Fruit fly (Drosophila melanogaster): ENCODE results near the gene TTLL3B.

Gene TTLL3B

dm6 chr2L:6683992-6684882, 48.4 kb upstream of the TTLL3B start, which contains the start of gene Nhe3 (continued):
- peak; percentile 90 for TF ChIP-seq lilli (GFP tag; optimal IDR thresholded peaks at IDR 0.05)
- TF ChIP-seq Dp (GFP tag; optimal IDR thresholded peaks at IDR 0.05): peak; percentile 96
- peak; percentile 90 for TF ChIP-seq sob (GFP tag; IDR thresholded peaks at IDR 0.05)
- TF ChIP-seq Blimp-1 (GFP tag; optimal IDR thresholded peaks at IDR 0.05): peak; percentile 71
- peak; percentile 83; the same call in 2 of the 3 replicates for TF ChIP-seq CG11093 (GFP tag; IDR thresholded peaks at IDR 0.05)
- no peak for TF ChIP-seq pros (GFP tag; optimal IDR thresholded peaks at IDR 0.05)
- peak; percentile 56 for TF ChIP-seq BEAF-32 (GFP tag; optimal IDR thresholded peaks at IDR 0.05)
- TF ChIP-seq Atf6 (GFP tag; IDR thresholded peaks at IDR 0.05): peak; percentile 62; the same call in 1 of the 2 replicates
- peak; percentile 30 for TF ChIP-seq CG6854 (GFP tag; optimal IDR thresholded peaks at IDR 0.05)
- TF ChIP-seq pzg (GFP tag; optimal IDR thresholded peaks at IDR 0.05): peak; percentile 40
- TF ChIP-seq cwo (GFP tag; optimal IDR thresholded peaks at IDR 0.05): peak; percentile 55
- TF ChIP-seq CHES-1-like (GFP tag; optimal IDR thresholded peaks at IDR 0.05): peak; percentile 86
- TF ChIP-seq CG1603 (tag; optimal IDR thresholded peaks at IDR 0.05): peak; percentile 66
- TF ChIP-seq Lpt (GFP tag; optimal IDR thresholded peaks at IDR 0.05): no peak
- peak; percentile 82 for TF ChIP-seq al (GFP tag; IDR thresholded peaks at IDR 0.05)
- peak; percentile 84 for TF ChIP-seq sisA (GFP tag; IDR thresholded peaks at IDR 0.05)
- TF ChIP-seq CG10543 (GFP tag; optimal IDR thresholded peaks at IDR 0.05): peak; percentile 75
- no peak for TF ChIP-seq zen2 (GFP tag; IDR thresholded peaks at IDR 0.05; ENCODE audit: partially characterized antibody)
- TF ChIP-seq Hr3 (GFP tag; optimal IDR thresholded peaks at IDR 0.05): peak; percentile 81
- no peak for TF ChIP-seq CG7745 (tag; optimal IDR thresholded peaks at IDR 0.05)
- peak; percentile 95 for TF ChIP-seq row (GFP tag; IDR thresholded peaks at IDR 0.05)
- TF ChIP-seq CkIIα-i1 (GFP tag; IDR thresholded peaks at IDR 0.05): no peak
- TF ChIP-seq CG15696 (tag; optimal IDR thresholded peaks at IDR 0.05): peak; percentile 72
- peak; percentile 65 for TF ChIP-seq CG12942 (GFP tag; optimal IDR thresholded peaks at IDR 0.05)
- peak; percentile 36 for TF ChIP-seq CG2202 (tag; optimal IDR thresholded peaks at IDR 0.05)
- peak; percentile 80 for TF ChIP-seq CG9817 (tag; optimal IDR thresholded peaks at IDR 0.05)
- TF ChIP-seq CG7928 (GFP tag; optimal IDR thresholded peaks at IDR 0.05): peak; percentile 46
- peak; percentile 76 for TF ChIP-seq CG13775 (GFP tag; optimal IDR thresholded peaks at IDR 0.05)
- peak; percentile 61; the same call in 1 of the 3 replicates for TF ChIP-seq knrl (GFP tag; IDR thresholded peaks at IDR 0.05; ENCODE audit: partially characterized antibody)
- TF ChIP-seq Vsx1 (GFP tag; optimal IDR thresholded peaks at IDR 0.05): no peak
- TF ChIP-seq Nf-YA (GFP tag; IDR thresholded peaks at IDR 0.05): no peak
- peak; percentile 62 for TF ChIP-seq CG31388 (GFP tag; optimal IDR thresholded peaks at IDR 0.05)
- TF ChIP-seq pita (GFP tag; optimal IDR thresholded peaks at IDR 0.05): peak; percentile 7
- TF ChIP-seq Hsf (GFP tag; optimal IDR thresholded peaks at IDR 0.05): peak; percentile 90
- peak; percentile 55 for TF ChIP-seq CG13123 (GFP tag; optimal IDR thresholded peaks at IDR 0.05)
- TF ChIP-seq CG1024 (GFP tag; IDR thresholded peaks at IDR 0.05): peak; percentile 68; the same call in 1 of the 2 replicates
- peak; percentile 67; the same call in 2 of the 3 replicates for TF ChIP-seq CG14050 (GFP tag; IDR thresholded peaks at IDR 0.05)
- peak; percentile 59; the same call in 1 of the 3 replicates for TF ChIP-seq CG16813 (GFP tag; IDR thresholded peaks at IDR 0.05; ENCODE audit: partially characterized antibody)
- TF ChIP-seq jigr1 (GFP tag; IDR thresholded peaks at IDR 0.05): peak; percentile 37; the same call in 1 of the 3 replicates
- TF ChIP-seq tin (GFP tag; optimal IDR thresholded peaks at IDR 0.05): peak; percentile 89
- TF ChIP-seq Rfx (GFP tag; IDR thresholded peaks at IDR 0.05): peak; percentile 90
- TF ChIP-seq CG8924 (tag; optimal IDR thresholded peaks at IDR 0.05): peak; percentile 77
- TF ChIP-seq CG12769 (tag; optimal IDR thresholded peaks at IDR 0.05): peak; percentile 75
- TF ChIP-seq CG13296 (GFP tag; optimal IDR thresholded peaks at IDR 0.05): peak; percentile 79
- peak; percentile 73 for TF ChIP-seq CG4617 (GFP tag; optimal IDR thresholded peaks at IDR 0.05; ENCODE audit: borderline replicate concordance)
- peak; percentile 81; the same call in 2 of the 4 replicates for TF ChIP-seq chinmo (GFP tag; IDR thresholded peaks at IDR 0.05; ENCODE audit: partially characterized antibody)
- peak; percentile 68 for TF ChIP-seq Lhr (GFP tag; optimal IDR thresholded peaks at IDR 0.05)
